Fruit fly (Drosophila melanogaster) whole organism, prepupa: ENCODE data around the gene CG5892.

Experiments
- Blimp-1 ChIP-seq: fragments of 200-800 bp; sonication (Bioruptor generic); optimal IDR thresholded peaks from 3 replicates; lab custom pipeline; 2017; ENCODE audit warnings: missing biosample characterization, missing genetic modification characterization, mild to moderate bottlenecking, moderate library complexity, missing genetic modification reagents
- CG10631 ChIP-seq: fragments of 200-800 bp; sonication (Bioruptor generic); optimal IDR thresholded peaks from 2 replicates; lab custom pipeline; 2016; ENCODE audit warnings: missing biosample characterization, missing genetic modification characterization
- CG11762 ChIP-seq: fragments of 200-800 bp; sonication (Bioruptor generic); optimal IDR thresholded peaks from 3 replicates; lab custom pipeline; 2016; ENCODE audit warnings: missing biosample characterization, missing genetic modification characterization; ENCODE audit not compliant: insufficient read depth
- CG11902 ChIP-seq: fragments of 200-800 bp; sonication (Bioruptor generic); optimal IDR thresholded peaks from 3 replicates; lab custom pipeline; 2016; ENCODE audit warnings: missing biosample characterization, missing genetic modification characterization
- CG15336 ChIP-seq: fragments of 200-800 bp; sonication (Bioruptor generic); IDR thresholded peaks from 2 replicates; pipeline ENCODE4 v1.3.6; 2022; ENCODE audit warnings: missing biosample characterization, missing genetic modification characterization
- CG1621 ChIP-seq: fragments of 200-800 bp; sonication (Bioruptor generic); optimal IDR thresholded peaks from 3 replicates; lab custom pipeline; 2018; ENCODE audit warnings: missing biosample characterization, mild to moderate bottlenecking, missing genetic modification characterization
- CG16779 ChIP-seq: fragments of 200-800 bp; sonication (Bioruptor generic); optimal IDR thresholded peaks from 3 replicates; lab custom pipeline; 2017; ENCODE audit warnings: missing biosample characterization, mild to moderate bottlenecking, missing genetic modification characterization
- CG3032 ChIP-seq: fragments of 200-800 bp; optimal IDR thresholded peaks from 2 replicates; lab custom pipeline; 2019; ENCODE audit warnings: missing biosample characterization, mild to moderate bottlenecking, missing genetic modification characterization, moderate library complexity
- CG31627 ChIP-seq: fragments of 200-800 bp; sonication (Bioruptor generic); optimal IDR thresholded peaks from 3 replicates; lab custom pipeline; 2016; ENCODE audit warnings: missing biosample characterization, missing genetic modification characterization
- CG32006 ChIP-seq: fragments of 200-800 bp; sonication (Bioruptor generic); optimal IDR thresholded peaks from 3 replicates; lab custom pipeline; 2017; ENCODE audit warnings: missing biosample characterization, mild to moderate bottlenecking, missing genetic modification characterization
- CG34406 ChIP-seq: fragments of 200-800 bp; sonication (Bioruptor generic); optimal IDR thresholded peaks from 3 replicates; lab custom pipeline; 2016; ENCODE audit warnings: missing biosample characterization, missing genetic modification characterization
- CG4318 ChIP-seq: fragments of 200-800 bp; sonication (Bioruptor generic); optimal IDR thresholded peaks from 3 replicates; lab custom pipeline; 2017; ENCODE audit warnings: missing biosample characterization, mild to moderate bottlenecking, missing genetic modification characterization
- CG6163 ChIP-seq: fragments of 200-800 bp; sonication (Bioruptor generic); IDR thresholded peaks from 3 replicates; pipeline ENCODE4 v1.3.6; 2022; ENCODE audit warnings: missing biosample characterization, missing genetic modification characterization
- CG6276 ChIP-seq: fragments of 200-800 bp; sonication (Bioruptor generic); optimal IDR thresholded peaks from 2 replicates; lab custom pipeline; 2017; ENCODE audit warnings: missing biosample characterization, mild to moderate bottlenecking, missing genetic modification characterization
- CG6792 ChIP-seq: fragments of 200-800 bp; sonication (Bioruptor generic); optimal IDR thresholded peaks from 3 replicates; lab custom pipeline; 2016; ENCODE audit warnings: missing biosample characterization, missing genetic modification characterization
- CG6808 ChIP-seq: fragments of 200-800 bp; sonication (Bioruptor generic); optimal IDR thresholded peaks from 3 replicates; lab custom pipeline; 2017; ENCODE audit warnings: missing biosample characterization, missing genetic modification characterization, mild to moderate bottlenecking, moderate library complexity, missing genetic modification reagents
- CG6854 ChIP-seq: fragments of 200-800 bp; sonication (Bioruptor generic); optimal IDR thresholded peaks from 2 replicates; lab custom pipeline; 2017; ENCODE audit warnings: missing biosample characterization, mild to moderate bottlenecking, missing genetic modification characterization
- CG7368 ChIP-seq: fragments of 200-800 bp; sonication (Bioruptor generic); optimal IDR thresholded peaks from 3 replicates; lab custom pipeline; 2016; ENCODE audit warnings: missing biosample characterization, missing genetic modification characterization
- CG8119 ChIP-seq: fragments of 200-800 bp; sonication (Bioruptor generic); IDR thresholded peaks from 3 replicates; pipeline ENCODE4 v1.3.6; 2022; ENCODE audit warnings: missing biosample characterization, missing genetic modification characterization
- CG8319 ChIP-seq: fragments of 200-800 bp; sonication (Bioruptor generic); optimal IDR thresholded peaks from 3 replicates; lab custom pipeline; 2016; ENCODE audit warnings: missing biosample characterization, missing genetic modification characterization
- CG8632 ChIP-seq: fragments of 200-800 bp; sonication (Bioruptor generic); optimal IDR thresholded peaks from 3 replicates; lab custom pipeline; 2016; ENCODE audit warnings: missing biosample characterization, missing genetic modification characterization
- CG9139 ChIP-seq: fragments of 200-800 bp; sonication (Bioruptor generic); optimal IDR thresholded peaks from 3 replicates; lab custom pipeline; 2017; ENCODE audit warnings: missing biosample characterization, mild to moderate bottlenecking, missing genetic modification characterization
- Eip75B ChIP-seq: fragments of 200-800 bp; sonication (Bioruptor generic); optimal IDR thresholded peaks from 3 replicates; lab custom pipeline; 2016; ENCODE audit warnings: missing biosample characterization, missing genetic modification characterization
- Eip78C ChIP-seq: fragments of 200-800 bp; sonication (Bioruptor generic); peaks from one replicate; lab custom pipeline; 2016; ENCODE audit warnings: missing biosample characterization, missing genetic modification characterization
- Eip93F ChIP-seq: fragments of 200-800 bp; sonication (Bioruptor generic); optimal IDR thresholded peaks from 2 replicates; lab custom pipeline; 2016; ENCODE audit warnings: missing biosample characterization, mild to moderate bottlenecking, missing genetic modification characterization
- Ets21C ChIP-seq: fragments of 200-800 bp; sonication (Bioruptor generic); optimal IDR thresholded peaks from 3 replicates; lab custom pipeline; 2016; ENCODE audit warnings: missing biosample characterization, missing genetic modification characterization
- Ets96B ChIP-seq: fragments of 200-800 bp; optimal IDR thresholded peaks from 2 replicates; lab custom pipeline; 2019; ENCODE audit warnings: missing biosample characterization, mild to moderate bottlenecking, missing genetic modification characterization, moderate library complexity
- Gug ChIP-seq: fragments of 200-800 bp; sonication (Bioruptor generic); IDR thresholded peaks from 2 replicates; pipeline ENCODE4 v1.3.6; 2022; ENCODE audit warnings: missing biosample characterization, missing genetic modification characterization
- Hr38 ChIP-seq: sonication (Bioruptor generic); optimal IDR thresholded peaks from 2 replicates; lab custom pipeline; 2016; ENCODE audit warnings: missing biosample characterization, missing genetic modification characterization
- Hr39 ChIP-seq: fragments of 200-800 bp; sonication (Bioruptor generic); optimal IDR thresholded peaks from 2 replicates; lab custom pipeline; 2016; ENCODE audit warnings: missing biosample characterization, missing genetic modification characterization
- Lpt ChIP-seq: fragments of 200-800 bp; sonication (Bioruptor generic); optimal IDR thresholded peaks from 3 replicates; lab custom pipeline; 2016; ENCODE audit warnings: missing biosample characterization, missing genetic modification characterization
- Met ChIP-seq: fragments of 200-800 bp; sonication (Bioruptor generic); optimal IDR thresholded peaks from 3 replicates; lab custom pipeline; 2016; ENCODE audit warnings: missing biosample characterization, missing genetic modification characterization
- OdsH ChIP-seq: fragments of 200-800 bp; sonication (Bioruptor generic); optimal IDR thresholded peaks from 3 replicates; lab custom pipeline; 2016; ENCODE audit warnings: missing biosample characterization, missing genetic modification characterization
- Smox ChIP-seq: fragments of 200-800 bp; sonication (Bioruptor generic); optimal IDR thresholded peaks from 3 replicates; lab custom pipeline; 2016; ENCODE audit warnings: missing biosample characterization, missing genetic modification characterization
- Sox102F ChIP-seq: fragments of 200-800 bp; sonication (Bioruptor generic); optimal IDR thresholded peaks from 2 replicates; lab custom pipeline; 2016; ENCODE audit warnings: missing biosample characterization, mild to moderate bottlenecking, missing genetic modification characterization
- Sox14 ChIP-seq: fragments of 200-800 bp; sonication (Bioruptor generic); optimal IDR thresholded peaks from 3 replicates; lab custom pipeline; 2016; ENCODE audit warnings: missing biosample characterization, missing genetic modification characterization
- achi ChIP-seq: fragments of 200-800 bp; sonication (Bioruptor generic); optimal IDR thresholded peaks from 3 replicates; lab custom pipeline; 2016; ENCODE audit warnings: missing biosample characterization, missing genetic modification characterization
- acj6 ChIP-seq: fragments of 200-800 bp; sonication (Bioruptor generic); optimal IDR thresholded peaks from 3 replicates; lab custom pipeline; 2016; ENCODE audit warnings: missing biosample characterization, missing genetic modification characterization
- dac ChIP-seq: fragments of 200-800 bp; sonication (Bioruptor generic); optimal IDR thresholded peaks from 2 replicates; lab custom pipeline; 2017; ENCODE audit warnings: missing biosample characterization, mild to moderate bottlenecking, missing genetic modification characterization
- dsx ChIP-seq: fragments of 200-800 bp; optimal IDR thresholded peaks from 3 replicates; lab custom pipeline; 2019; ENCODE audit warnings: missing biosample characterization, mild to moderate bottlenecking, missing genetic modification characterization, moderate library complexity; ENCODE audit not compliant: poor library complexity, severe bottlenecking
- eg ChIP-seq: fragments of 200-800 bp; sonication (Bioruptor generic); IDR thresholded peaks from 3 replicates; pipeline ENCODE4 v1.3.6; 2022; ENCODE audit warnings: missing biosample characterization, missing genetic modification characterization
- esn ChIP-seq: fragments of 200-800 bp; sonication (Bioruptor generic); optimal IDR thresholded peaks from 2 replicates; lab custom pipeline; 2016; ENCODE audit warnings: missing biosample characterization, mild to moderate bottlenecking, missing genetic modification characterization, moderate library complexity
- fd59A ChIP-seq: fragments of 200-800 bp; sonication (Bioruptor generic); optimal IDR thresholded peaks from 2 replicates; lab custom pipeline; 2017; ENCODE audit warnings: missing biosample characterization, mild to moderate bottlenecking, missing genetic modification characterization, missing genetic modification reagents
- fd85E ChIP-seq: fragments of 200-800 bp; sonication (Bioruptor generic); optimal IDR thresholded peaks from 3 replicates; lab custom pipeline; 2016; ENCODE audit warnings: missing biosample characterization, missing genetic modification characterization
- lz ChIP-seq: fragments of 200-800 bp; sonication (Bioruptor generic); optimal IDR thresholded peaks from 3 replicates; lab custom pipeline; 2016; ENCODE audit warnings: missing biosample characterization, missing genetic modification characterization
- net ChIP-seq: fragments of 200-800 bp; sonication (Bioruptor generic); optimal IDR thresholded peaks from 3 replicates; lab custom pipeline; 2016; ENCODE audit warnings: missing biosample characterization, missing genetic modification characterization
- pdm3 ChIP-seq: fragments of 200-800 bp; sonication (Bioruptor generic); optimal IDR thresholded peaks from 3 replicates; lab custom pipeline; 2016; ENCODE audit warnings: missing biosample characterization, missing genetic modification characterization
- salr ChIP-seq, 2 experiments: fragments of 200-800 bp; sonication (Bioruptor generic); optimal IDR thresholded peaks; 3 replicates each; lab custom pipeline; 2016 to 2018; ENCODE audit warnings: missing biosample characterization in 2 of 2, missing genetic modification characterization in 2 of 2, mild to moderate bottlenecking in 1 of 2
- spab ChIP-seq: fragments of 200-800 bp; sonication (Bioruptor generic); optimal IDR thresholded peaks from 2 replicates; lab custom pipeline; 2017; ENCODE audit warnings: missing biosample characterization, mild to moderate bottlenecking, missing genetic modification characterization, missing genetic modification reagents
- svp ChIP-seq: fragments of 200-800 bp; sonication (Bioruptor generic); peaks from one replicate; lab custom pipeline; 2016; ENCODE audit warnings: missing biosample characterization, missing genetic modification characterization
- topi ChIP-seq: fragments of 200-800 bp; sonication (Bioruptor generic); optimal IDR thresholded peaks from 3 replicates; lab custom pipeline; 2016; ENCODE audit warnings: missing biosample characterization, missing genetic modification characterization
- vri ChIP-seq: fragments of 200-800 bp; sonication (Bioruptor generic); optimal IDR thresholded peaks from 3 replicates; lab custom pipeline; 2016; ENCODE audit warnings: missing biosample characterization, mild to moderate bottlenecking, missing genetic modification characterization

CG5892 gene

DNA sequence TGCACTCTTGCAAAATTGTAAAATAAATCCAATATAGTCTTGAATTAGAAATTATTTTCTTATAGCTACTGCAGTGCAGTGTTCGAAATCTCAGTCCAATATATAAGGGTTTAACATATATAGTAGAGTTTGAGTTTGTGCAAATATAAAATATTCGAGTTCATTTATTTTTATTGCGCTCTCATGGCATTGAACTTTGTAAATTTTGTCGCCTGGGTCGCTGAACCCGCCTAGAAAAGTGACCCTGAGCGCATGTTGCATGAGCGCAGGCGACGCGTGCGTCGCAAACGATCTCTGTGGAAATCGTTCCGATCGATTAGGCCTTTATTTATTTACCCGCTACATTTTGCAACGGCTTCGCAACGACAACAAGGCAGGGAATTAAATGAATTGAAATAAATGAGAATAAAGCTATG is 42.5 kb upstream of the CG5892 start:
- TF ChIP-seq spab (GFP tag; lab: Kevin White, UChicago) (peak; percentile 56), achi (GFP tag; lab: Kevin White, UChicago) (peak; percentile 76), Lpt (GFP tag; lab: Kevin White, UChicago) (peak; percentile 35), CG4318 (peak; percentile 67), CG32006 (peak; percentile 88), OdsH (GFP tag; lab: Kevin White, UChicago) (peak; percentile 78), pdm3 (GFP tag; lab: Kevin White, UChicago) (peak; percentile 77), Eip75B (GFP tag; lab: Kevin White, UChicago) (peak; percentile 82), CG11762 (GFP tag; lab: Kevin White, UChicago) (peak; percentile 63), CG16779 (tag; lab: Kevin White, UChicago) (peak; percentile 42), Met (GFP tag; lab: Kevin White, UChicago) (peak; percentile 62), CG9139 (no peak), CG11902 (GFP tag; lab: Kevin White, UChicago) (peak; percentile 20), Sox102F (GFP tag; lab: Kevin White, UChicago) (peak; percentile 42), Ets96B (tag; lab: Kevin White, UChicago) (peak; percentile 59), fd59A (GFP tag; lab: Kevin White, UChicago) (peak; percentile 47), net (GFP tag; lab: Kevin White, UChicago) (peak; percentile 83), CG6163 (GFP tag; lab: Robert Waterston, UW) (peak; percentile 40; the same call in 1 of the 3 replicates), Eip78C (GFP tag; lab: Kevin White, UChicago) (peak; percentile 88), CG10631 (GFP tag; lab: Kevin White, UChicago) (peak; percentile 77), Gug (GFP tag; lab: Robert Waterston, UW) (peak; percentile 67), CG7368 (GFP tag; lab: Kevin White, UChicago) (peak; percentile 31), Hr38 (GFP tag; lab: Kevin White, UChicago) (no peak), salr (GFP tag; optimal IDR thresholded peaks at IDR 0.05; lab: Kevin White, UChicago) (peak; percentile 44 to 54), CG8632 (GFP tag; lab: Kevin White, UChicago) (peak; percentile 72), svp (GFP tag; lab: Kevin White, UChicago) (peak; percentile 93), CG8319 (GFP tag; lab: Kevin White, UChicago) (peak; percentile 23), Sox14 (peak; percentile 62), Blimp-1 (GFP tag; lab: Kevin White, UChicago) (no peak), acj6 (GFP tag; lab: Kevin White, UChicago) (peak; percentile 78), CG31627 (GFP tag; lab: Kevin White, UChicago) (peak; percentile 62), topi (GFP tag; lab: Kevin White, UChicago) (peak; percentile 55), CG8119 (GFP tag; lab: Robert Waterston, UW) (peak; percentile 81), CG6792 (GFP tag; lab: Kevin White, UChicago) (peak; percentile 58), dsx (GFP tag; lab: Kevin White, UChicago) (peak; percentile 66), CG34406 (GFP tag; lab: Kevin White, UChicago) (peak; percentile 26), Smox (GFP tag; lab: Kevin White, UChicago) (peak; percentile 56), eg (GFP tag; lab: Robert Waterston, UW) (peak; percentile 75), fd85E (GFP tag; lab: Kevin White, UChicago) (no peak), vri (GFP tag; lab: Kevin White, UChicago) (no peak), Hr39 (peak; percentile 63), CG6808 (GFP tag; lab: Kevin White, UChicago) (peak; percentile 8), CG15336 (peak; percentile 88), dac (peak; percentile 39), CG6276 (peak; percentile 46), CG3032 (tag; lab: Kevin White, UChicago) (peak; percentile 49), CG6854 (GFP tag; lab: Kevin White, UChicago) (no peak), Eip93F (GFP tag; lab: Kevin White, UChicago) (peak; percentile 58), esn (peak; percentile 73), Ets21C (GFP tag; lab: Kevin White, UChicago) (no peak), lz (peak; percentile 60), CG1621 (peak; percentile 35)
